Worm (Caenorhabditis elegans): ENCODE data around the gene nhr-140.

ce11 chrV:6969950-6970532, 19.4 kb downstream of the nhr-140 start, which contains the start of gene ptr-15:
- TF ChIP-seq ets-7 (tag; optimal IDR thresholded peaks at IDR 0.05) (no peak), flt-1 (GFP tag; IDR thresholded peaks at IDR 0.05) (no peak), ama-1 (optimal IDR thresholded peaks at IDR 0.05) (no peak), tbx-11 (GFP tag; IDR thresholded peaks at IDR 0.05) (no peak), tbx-37 (GFP tag; conservative IDR thresholded peaks at IDR 0.05) (no peak), hnd-1 (tag; optimal IDR thresholded peaks at IDR 0.05) (no peak), aly-1 (tag; optimal IDR thresholded peaks at IDR 0.05) (no peak), F13C5.2 (tag; optimal IDR thresholded peaks at IDR 0.05) (no peak), sea-1 (GFP tag; conservative IDR thresholded peaks at IDR 0.05) (no peak)

Data from whole organism, early embryonic.